Worm (Caenorhabditis elegans) whole organism, young adult: ENCODE results near the gene srd-41.

ENCODE experiments used
- B0019.2 ChIP-seq: fragments of 200-800 bp; sonication (Bioruptor generic); conservative IDR thresholded peaks from 2 replicates; pipeline ENCODE4 v1.3.6; 2022; ENCODE audit warnings: missing genetic modification reagents, missing genetic modification characterization, missing compliant biosample characterization
- B0261.1 ChIP-seq: sonication (generic microtip); optimal IDR thresholded peaks from 2 replicates; lab custom pipeline; 2016; ENCODE audit warnings: mild to moderate bottlenecking, missing genetic modification characterization, moderate library complexity, missing compliant biosample characterization
- C06A6.2 ChIP-seq: fragments of 200-800 bp; sonication (Bioruptor generic); conservative IDR thresholded peaks from 2 replicates; pipeline ENCODE4 v1.3.6; 2022; ENCODE audit warnings: missing genetic modification characterization, missing compliant biosample characterization
- C17E4.6 ChIP-seq: fragments of 200-800 bp; sonication (Bioruptor generic); IDR thresholded peaks from 2 replicates; pipeline ENCODE4 v1.3.6; 2022; ENCODE audit warnings: missing genetic modification reagents, missing genetic modification characterization, missing compliant biosample characterization
- F22D6.2 ChIP-seq: sonication (generic microtip); optimal IDR thresholded peaks from 2 replicates; lab custom pipeline; 2016; ENCODE audit warnings: mild to moderate bottlenecking, missing genetic modification characterization, missing compliant biosample characterization
- F23B12.7 ChIP-seq: sonication (generic microtip); optimal IDR thresholded peaks from 2 replicates; lab custom pipeline; 2017; ENCODE audit warnings: missing genetic modification characterization, mild to moderate bottlenecking, missing compliant biosample characterization, antibody characterized with exemption, moderate library complexity; ENCODE audit not compliant: insufficient read depth
- F39B2.1 ChIP-seq: fragments of 200-800 bp; sonication (Bioruptor generic); IDR thresholded peaks from 2 replicates; pipeline ENCODE4 v1.3.6; 2022; ENCODE audit warnings: missing genetic modification reagents, missing genetic modification characterization, missing compliant biosample characterization
- F55B11.4 ChIP-seq: sonication (generic microtip); optimal IDR thresholded peaks from 2 replicates; lab custom pipeline; 2016; ENCODE audit warnings: missing compliant biosample characterization, missing genetic modification characterization, borderline replicate concordance; ENCODE audit not compliant: insufficient read depth
- F57C9.4 ChIP-seq: sonication (generic microtip); optimal IDR thresholded peaks from 2 replicates; lab custom pipeline; 2017; ENCODE audit warnings: mild to moderate bottlenecking, missing genetic modification characterization, missing compliant biosample characterization
- Y95B8A.8 ChIP-seq: fragments of 200-800 bp; sonication (Bioruptor generic); IDR thresholded peaks from 2 replicates; pipeline ENCODE4 v1.3.6; 2022; ENCODE audit warnings: missing genetic modification reagents, missing genetic modification characterization, missing compliant biosample characterization
- attf-3 ChIP-seq: fragments of 200-800 bp; sonication (Bioruptor generic); conservative IDR thresholded peaks from 2 replicates; pipeline ENCODE4 v1.3.6; 2022; ENCODE audit warnings: missing genetic modification reagents, missing genetic modification characterization, missing compliant biosample characterization
- attf-6 ChIP-seq: fragments of 200-800 bp; sonication (Bioruptor generic); IDR thresholded peaks from 2 replicates; pipeline ENCODE4 v1.3.6; 2022; ENCODE audit warnings: missing genetic modification reagents, missing genetic modification characterization, missing compliant biosample characterization
- bed-1 ChIP-seq: fragments of 200-800 bp; sonication (Bioruptor generic); IDR thresholded peaks from 2 replicates; pipeline ENCODE4 v1.3.6; 2022; ENCODE audit warnings: missing genetic modification reagents, missing genetic modification characterization, missing compliant biosample characterization
- ceh-91 ChIP-seq: fragments of 200-800 bp; sonication (Bioruptor generic); IDR thresholded peaks from 2 replicates; pipeline ENCODE4 v1.3.6; 2022; ENCODE audit warnings: missing genetic modification reagents, missing genetic modification characterization, missing compliant biosample characterization
- chd-7 ChIP-seq: sonication (generic microtip); optimal IDR thresholded peaks from 2 replicates; lab custom pipeline; 2016; ENCODE audit warnings: mild to moderate bottlenecking, missing genetic modification characterization, moderate library complexity, missing compliant biosample characterization
- ekl-4 ChIP-seq: fragments of 200-800 bp; sonication (Bioruptor generic); IDR thresholded peaks from 2 replicates; pipeline ENCODE4 v1.3.6; 2022; ENCODE audit warnings: missing genetic modification reagents, missing genetic modification characterization, missing compliant biosample characterization
- ets-4 ChIP-seq: fragments of 200-800 bp; sonication (Bioruptor generic); optimal IDR thresholded peaks from 2 replicates; lab custom pipeline; 2018; ENCODE audit warnings: mild to moderate bottlenecking, missing genetic modification characterization, missing compliant biosample characterization
- fkh-3 ChIP-seq: sonication (generic microtip); optimal IDR thresholded peaks from 2 replicates; lab custom pipeline; 2016; ENCODE audit warnings: mild to moderate bottlenecking, missing genetic modification characterization, missing compliant biosample characterization
- him-1 ChIP-seq: sonication (generic microtip); optimal IDR thresholded peaks from 2 replicates; lab custom pipeline; 2016; ENCODE audit warnings: missing genotype, missing genetic modification reagents, missing genetic modification characterization, missing compliant biosample characterization
- hlh-26 ChIP-seq: fragments of 200-800 bp; sonication (Bioruptor generic); conservative IDR thresholded peaks from 2 replicates; pipeline ENCODE4 v1.3.6; 2022; ENCODE audit warnings: missing genetic modification reagents, missing genetic modification characterization, missing compliant biosample characterization
- hmg-1.2 ChIP-seq: fragments of 200-800 bp; sonication (Bioruptor generic); IDR thresholded peaks from 2 replicates; pipeline ENCODE4 v1.3.6; 2022; ENCODE audit warnings: missing genetic modification reagents, missing genetic modification characterization, missing compliant biosample characterization
- lin-35 ChIP-seq, 3 experiments: fragments of 150-350 bp in 2 of 3; sonication (generic microtip) in 1 of 3; optimal IDR thresholded peaks; 2 replicates each; lab custom pipeline; 2014 to 2018; ENCODE audit warnings: missing biosample characterization in 3 of 3, missing genetic modification characterization in 3 of 3, missing genetic modification reagents in 3 of 3
- lir-1 ChIP-seq: fragments of 200-800 bp; sonication (Bioruptor generic); conservative IDR thresholded peaks from 2 replicates; pipeline ENCODE4 v1.3.6; 2022; ENCODE audit warnings: missing genetic modification reagents, missing genetic modification characterization, missing compliant biosample characterization
- madf-10 ChIP-seq: sonication (generic microtip); optimal IDR thresholded peaks from 2 replicates; lab custom pipeline; 2016; ENCODE audit warnings: mild to moderate bottlenecking, missing genetic modification characterization, missing compliant biosample characterization
- madf-3 ChIP-seq: fragments of 200-800 bp; sonication (Bioruptor generic); IDR thresholded peaks from 2 replicates; pipeline ENCODE4 v1.3.6; 2022; ENCODE audit warnings: missing genetic modification reagents, missing genetic modification characterization, missing compliant biosample characterization
- mcd-1 ChIP-seq: fragments of 200-800 bp; sonication (Bioruptor generic); IDR thresholded peaks from 2 replicates; pipeline ENCODE4 v1.3.6; 2022; ENCODE audit warnings: missing genetic modification reagents, missing genetic modification characterization, missing compliant biosample characterization
- mes-4 ChIP-seq: sonication (generic microtip); optimal IDR thresholded peaks from 2 replicates; lab custom pipeline; 2016; ENCODE audit warnings: missing genotype, missing genetic modification characterization, missing compliant biosample characterization
- nfya-1 ChIP-seq: sonication (generic microtip); optimal IDR thresholded peaks from 2 replicates; lab custom pipeline; 2017; ENCODE audit warnings: antibody characterized with exemption, missing compliant biosample characterization, missing genetic modification characterization, borderline replicate concordance; ENCODE audit not compliant: insufficient read depth
- nfya-2 ChIP-seq: fragments of 200-800 bp; sonication (Bioruptor generic); IDR thresholded peaks from 2 replicates; pipeline ENCODE4 v1.3.6; 2022; ENCODE audit warnings: missing genetic modification reagents, missing genetic modification characterization, missing compliant biosample characterization
- nhr-90 ChIP-seq: sonication (generic microtip); optimal IDR thresholded peaks from 2 replicates; lab custom pipeline; 2016; ENCODE audit warnings: missing genotype, mild to moderate bottlenecking, missing genetic modification characterization, missing compliant biosample characterization
- pbrm-1 ChIP-seq: fragments of 200-800 bp; sonication (Bioruptor generic); IDR thresholded peaks from 2 replicates; pipeline ENCODE4 v1.3.6; 2022; ENCODE audit warnings: missing genetic modification reagents, missing genetic modification characterization, missing compliant biosample characterization
- pha-4 ChIP-seq: fragments of 150-350 bp; sonication (generic microtip); optimal IDR thresholded peaks from 2 replicates; lab custom pipeline; 2014; ENCODE audit warnings: missing biosample characterization, missing genetic modification reagents, missing genetic modification characterization
- rec-8 ChIP-seq, 2 experiments: sonication (generic microtip); optimal IDR thresholded peaks; 2 replicates each; lab custom pipeline; 2016; ENCODE audit warnings: mild to moderate bottlenecking in 2 of 2, missing genetic modification characterization in 2 of 2, missing genetic modification reagents in 2 of 2, missing genotype in 2 of 2, missing biosample characterization in 1 of 2, missing compliant biosample characterization in 1 of 2, moderate library complexity in 1 of 2
- rpc-1 ChIP-seq, 2 experiments: fragments of 150-350 bp in 1 of 2; sonication (generic microtip) in 1 of 2; optimal IDR thresholded peaks; 2 replicates each; lab custom pipeline; 2014 to 2018; ENCODE audit warnings: missing biosample characterization in 1 of 2, missing genetic modification characterization in 1 of 2, missing genetic modification reagents in 1 of 2, missing genotype in 1 of 2
- snpc-1.1 ChIP-seq: sonication (generic microtip); optimal IDR thresholded peaks from 2 replicates; lab custom pipeline; 2017; ENCODE audit warnings: missing genetic modification characterization, mild to moderate bottlenecking, missing compliant biosample characterization, antibody characterized with exemption, moderate library complexity, missing genotype, missing genetic modification reagents; ENCODE audit not compliant: insufficient read depth
- snpc-1.3 ChIP-seq: sonication (generic microtip); optimal IDR thresholded peaks from 2 replicates; lab custom pipeline; 2017; ENCODE audit warnings: missing genetic modification characterization, mild to moderate bottlenecking, missing compliant biosample characterization, antibody characterized with exemption, moderate library complexity, missing genotype, missing genetic modification reagents; ENCODE audit not compliant: insufficient read depth
- snpc-4 ChIP-seq, 5 experiments: fragments of 150-350 bp in 1 of 5; sonication (generic microtip) in 4 of 5; optimal IDR thresholded peaks; 2 replicates each; lab custom pipeline; 2014 to 2018; ENCODE audit warnings: missing genetic modification characterization in 5 of 5, missing biosample characterization in 3 of 5, antibody characterized with exemption in 2 of 5, mild to moderate bottlenecking in 2 of 5, missing compliant biosample characterization in 2 of 5, missing genotype in 2 of 5, moderate library complexity in 2 of 5, missing genetic modification reagents in 1 of 5
- somi-1 ChIP-seq: fragments of 200-800 bp; sonication (Bioruptor generic); optimal IDR thresholded peaks from 2 replicates; lab custom pipeline; 2018; ENCODE audit warnings: mild to moderate bottlenecking, missing genetic modification characterization, missing compliant biosample characterization
- sptf-2 ChIP-seq: fragments of 200-800 bp; sonication (Bioruptor generic); optimal IDR thresholded peaks from 2 replicates; lab custom pipeline; 2018; ENCODE audit warnings: mild to moderate bottlenecking, missing genetic modification characterization, missing compliant biosample characterization
- tbx-9 ChIP-seq: sonication (generic microtip); optimal IDR thresholded peaks from 2 replicates; lab custom pipeline; 2016; ENCODE audit warnings: borderline replicate concordance, missing genetic modification characterization, inconsistent platforms, missing compliant biosample characterization
- xnd-1 ChIP-seq: sonication (generic microtip); optimal IDR thresholded peaks from 2 replicates; lab custom pipeline; 2016; ENCODE audit warnings: missing genotype, missing genetic modification reagents, missing genetic modification characterization, missing compliant biosample characterization

Gene srd-41

DNA sequence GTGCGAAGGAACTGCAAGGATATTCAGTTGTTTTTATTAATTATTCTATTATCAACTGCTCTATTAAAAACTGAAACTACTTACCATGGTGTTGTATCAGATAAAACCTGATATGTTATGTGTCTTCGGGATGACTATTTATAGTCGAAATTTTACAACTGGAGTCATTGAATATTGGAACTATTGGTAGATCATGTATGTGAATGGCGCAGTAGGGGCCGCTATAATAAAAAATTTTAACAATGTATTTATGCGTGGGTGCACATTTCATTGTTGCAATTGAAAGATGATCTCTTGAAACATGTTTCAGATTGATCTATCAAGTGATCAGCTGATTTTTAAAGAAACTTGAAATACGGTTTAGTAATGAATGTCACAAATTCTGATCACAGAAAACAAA is 32.4 kb downstream of the srd-41 start, which contains the start of gene nspc-14 (continued):
- no peak for TF ChIP-seq C17E4.6 (GFP tag; lab: Robert Waterston, UW)

DNA sequence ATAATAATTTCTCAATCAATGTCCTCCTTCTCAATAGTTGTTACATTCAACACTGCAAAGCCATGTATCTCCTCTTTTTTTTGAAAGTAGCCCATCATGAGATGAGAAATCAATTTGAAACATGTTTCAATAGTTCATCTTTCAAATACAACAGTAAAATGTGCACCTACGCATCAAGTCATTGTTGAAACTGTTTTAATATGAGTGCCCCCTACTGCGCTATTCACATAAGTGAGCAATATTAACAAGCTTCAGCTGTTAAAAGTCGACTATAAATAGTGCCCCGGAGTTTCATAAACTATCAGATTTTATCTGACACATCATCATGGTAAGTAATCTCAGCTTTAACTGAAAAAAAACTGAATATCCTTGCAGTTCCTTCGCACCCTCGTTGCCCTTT is 33.9 kb downstream of the srd-41 start, which contains the start of the genes nspc-15 and F19H6.6:
Gene nspc-15 (plus strand): TSS at position 301 of the 400 bp plus-strand sequence.
Gene F19H6.6 (plus strand): TSS at position 384 of the 400 bp plus-strand sequence.
- TF ChIP-seq ceh-91 (GFP tag; lab: Robert Waterston, UW): no peak
- no peak for TF ChIP-seq pbrm-1 (GFP tag; lab: Robert Waterston, UW)
- no peak for TF ChIP-seq lin-35 (GFP tag; optimal IDR thresholded peaks at IDR 0.05; lab: Kevin White, UChicago)
- no peak for TF ChIP-seq ekl-4 (GFP tag; lab: Robert Waterston, UW)
- TF ChIP-seq ets-4 (GFP tag; lab: Kevin White, UChicago): no peak
- TF ChIP-seq bed-1 (GFP tag; lab: Robert Waterston, UW): no peak
- no peak for TF ChIP-seq mes-4 (tag; lab: Kevin White, UChicago)
- TF ChIP-seq snpc-4 (GFP tag; optimal IDR thresholded peaks at IDR 0.05; lab: Kevin White, UChicago): no peak
- no peak for TF ChIP-seq snpc-4 (tag; optimal IDR thresholded peaks at IDR 0.05; lab: Kevin White, UChicago)

DNA sequence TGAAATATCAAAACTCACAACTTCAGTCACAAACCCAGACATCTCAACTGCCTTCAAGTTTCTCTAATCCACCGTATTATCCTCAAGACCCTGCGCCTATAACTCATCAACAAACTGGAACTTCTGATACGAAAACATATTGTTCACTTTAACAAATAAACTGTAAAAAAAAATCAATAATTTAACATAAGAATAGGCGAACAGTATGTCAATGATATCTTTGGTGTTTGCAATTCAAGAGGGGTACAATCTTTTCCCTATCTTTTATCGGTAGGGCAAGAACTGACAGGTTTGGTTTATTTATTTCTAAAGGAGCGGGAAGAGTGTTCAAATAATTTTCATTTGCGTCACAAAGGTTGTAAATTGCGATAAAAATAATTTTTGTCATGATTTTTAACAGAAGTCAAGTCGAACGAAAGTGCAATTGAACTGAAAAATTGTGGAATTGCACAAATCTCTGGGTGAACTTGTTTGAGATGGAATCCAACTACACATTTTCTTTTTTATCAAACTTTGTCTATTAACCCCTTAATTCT is 36.5 kb downstream of the srd-41 start:
- no peak for TF ChIP-seq nfya-2 (GFP tag; lab: Robert Waterston, UW)
- no peak for TF ChIP-seq Y95B8A.8 (GFP tag; lab: Robert Waterston, UW)
- TF ChIP-seq madf-3: peak; percentile 72
- TF ChIP-seq somi-1 (GFP tag; lab: Kevin White, UChicago): peak; percentile 97
- TF ChIP-seq mcd-1: peak; percentile 82
- TF ChIP-seq madf-10 (tag; lab: Kevin White, UChicago): peak; percentile 96
- 0 out of 2 replicates have a peak, but pooled peaks have one; percentile 38 for TF ChIP-seq attf-3 (GFP tag; lab: Robert Waterston, UW)
- TF ChIP-seq snpc-1.3: no peak
- peak; percentile 15 for TF ChIP-seq rpc-1 (optimal IDR thresholded peaks at IDR 0.05; lab: Kevin White, UChicago)
- no peak for TF ChIP-seq rpc-1 (tag; optimal IDR thresholded peaks at IDR 0.05; lab: Kevin White, UChicago)
- peak; percentile 89 for TF ChIP-seq chd-7 (tag; lab: Kevin White, UChicago)
- TF ChIP-seq F57C9.4 (tag; lab: Kevin White, UChicago): peak; percentile 71
- no peak for TF ChIP-seq B0019.2 (GFP tag; lab: Robert Waterston, UW)
- peak in 2 of 3 experiments; percentile 86 to 98 for TF ChIP-seq lin-35 (GFP tag; optimal IDR thresholded peaks at IDR 0.05; lab: Kevin White, UChicago)
- no peak for TF ChIP-seq bed-1 (GFP tag; lab: Robert Waterston, UW)
- TF ChIP-seq F23B12.7 (tag; lab: Kevin White, UChicago): peak; percentile 97
- peak in 1 of 2 experiments; percentile 47 for TF ChIP-seq rec-8 (tag; optimal IDR thresholded peaks at IDR 0.05; lab: Kevin White, UChicago)
- TF ChIP-seq F22D6.2 (tag; lab: Kevin White, UChicago): peak; percentile 94
- TF ChIP-seq F55B11.4 (tag; lab: Kevin White, UChicago): no peak
- TF ChIP-seq hlh-26 (GFP tag; lab: Robert Waterston, UW): no peak
- peak; percentile 53 for TF ChIP-seq snpc-1.1
- TF ChIP-seq sptf-2 (GFP tag; lab: Kevin White, UChicago): peak; percentile 38
- no peak for TF ChIP-seq F39B2.1 (GFP tag; lab: Robert Waterston, UW)
- TF ChIP-seq C06A6.2 (GFP tag; lab: Robert Waterston, UW): peak; percentile 95
- TF ChIP-seq tbx-9 (tag; lab: Kevin White, UChicago): no peak
- peak; percentile 97 for TF ChIP-seq pha-4 (tag; lab: Kevin White, UChicago)
- TF ChIP-seq him-1 (tag; lab: Kevin White, UChicago): no peak
- peak; percentile 81 for TF ChIP-seq hmg-1.2 (GFP tag; lab: Robert Waterston, UW)
- TF ChIP-seq nhr-90: peak; percentile 91
- TF ChIP-seq ceh-91 (GFP tag; lab: Robert Waterston, UW): no peak
- TF ChIP-seq xnd-1 (tag; lab: Kevin White, UChicago): no peak
- TF ChIP-seq attf-6 (GFP tag; lab: Robert Waterston, UW): no peak
- no peak for TF ChIP-seq nfya-1
- TF ChIP-seq lir-1 (GFP tag; lab: Robert Waterston, UW): peak; percentile 81
- TF ChIP-seq fkh-3 (tag; lab: Kevin White, UChicago): no peak
- peak; percentile 62 for TF ChIP-seq B0261.1 (tag; lab: Kevin White, UChicago)
